Worm (Caenorhabditis elegans): Measurements from ENCODE around the gene npr-42.
A peak's percentile ranks its signal among the peaks of the same experiment; 100 is the strongest.

The npr-42 gene

DNA sequence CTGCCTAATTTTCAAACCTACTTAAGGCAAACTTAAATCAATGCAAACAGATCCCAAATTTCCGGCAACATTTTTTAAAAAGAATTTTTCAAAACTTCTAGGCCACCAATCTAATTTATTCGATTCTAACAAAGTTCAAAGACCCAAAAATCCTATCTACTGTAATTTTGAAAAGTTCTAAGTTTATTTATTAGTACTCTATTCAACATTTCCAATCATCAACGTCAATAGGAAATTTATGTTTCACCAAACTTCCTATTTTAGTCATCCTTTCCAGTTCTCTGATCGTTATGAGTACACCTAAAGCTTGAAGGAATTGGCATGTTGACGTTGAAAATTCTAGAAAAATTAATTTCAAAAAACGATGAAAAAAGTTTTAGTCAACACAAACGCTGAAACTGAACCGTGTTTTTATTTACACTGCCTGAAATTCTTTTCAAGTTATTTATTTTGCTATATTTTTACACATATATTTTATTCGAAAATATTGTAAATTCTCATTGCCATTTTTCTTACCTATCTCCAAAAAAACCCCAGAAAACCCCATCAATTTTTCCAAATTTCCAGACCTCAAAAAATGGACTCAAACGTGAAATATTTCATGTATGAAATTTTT, at the start of gene npr-42:
npr-42 (plus strand) TSS at position 566 of the 616 bp plus-strand sequence.
- TF ChIP-seq nhr-77 (tag; optimal IDR thresholded peaks at IDR 0.05) (no peak), ama-1 (optimal IDR thresholded peaks at IDR 0.05) (no peak), mef-2 (tag; optimal IDR thresholded peaks at IDR 0.05) (no peak), snu-23 (GFP tag; optimal IDR thresholded peaks at IDR 0.05) (no peak), hpl-2 (GFP tag; optimal IDR thresholded peaks at IDR 0.05) (no peak), nhr-85 (tag) (no peak)

DNA sequence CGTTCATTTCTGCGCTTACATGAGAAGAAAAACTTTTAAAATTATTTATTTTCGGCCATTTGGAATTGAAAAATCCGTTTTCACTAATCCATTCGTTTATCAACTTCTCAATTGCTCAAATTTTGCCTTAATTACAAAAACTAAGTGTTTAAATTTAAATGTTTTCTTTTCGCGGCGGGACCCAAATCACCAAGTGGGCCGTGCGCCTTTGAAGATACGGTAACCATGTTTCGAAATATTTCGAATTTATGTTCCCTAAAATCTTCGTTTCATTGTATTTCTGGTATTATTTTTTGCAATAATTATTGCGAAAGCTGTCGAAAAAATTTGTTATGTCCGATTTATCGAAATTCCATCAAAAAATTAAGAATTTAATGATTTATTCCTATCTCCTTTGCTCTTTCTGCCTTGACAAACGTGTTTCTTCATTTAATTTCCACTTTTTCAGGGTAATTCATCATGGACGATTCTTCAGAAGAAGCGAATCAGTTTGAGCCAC, 49.4 kb upstream of the npr-42 start, which contains the start of gene C16A11.4:
C16A11.4 (plus strand) TSS at position 449 of the 499 bp plus-strand sequence.
- no peak for TF ChIP-seq unc-98 (GFP tag; IDR thresholded peaks at IDR 0.05)
- no peak for TF ChIP-seq nhr-19 (GFP tag; conservative IDR thresholded peaks at IDR 0.05)
- no peak for TF ChIP-seq ceh-88 (GFP tag; IDR thresholded peaks at IDR 0.05)

DNA sequence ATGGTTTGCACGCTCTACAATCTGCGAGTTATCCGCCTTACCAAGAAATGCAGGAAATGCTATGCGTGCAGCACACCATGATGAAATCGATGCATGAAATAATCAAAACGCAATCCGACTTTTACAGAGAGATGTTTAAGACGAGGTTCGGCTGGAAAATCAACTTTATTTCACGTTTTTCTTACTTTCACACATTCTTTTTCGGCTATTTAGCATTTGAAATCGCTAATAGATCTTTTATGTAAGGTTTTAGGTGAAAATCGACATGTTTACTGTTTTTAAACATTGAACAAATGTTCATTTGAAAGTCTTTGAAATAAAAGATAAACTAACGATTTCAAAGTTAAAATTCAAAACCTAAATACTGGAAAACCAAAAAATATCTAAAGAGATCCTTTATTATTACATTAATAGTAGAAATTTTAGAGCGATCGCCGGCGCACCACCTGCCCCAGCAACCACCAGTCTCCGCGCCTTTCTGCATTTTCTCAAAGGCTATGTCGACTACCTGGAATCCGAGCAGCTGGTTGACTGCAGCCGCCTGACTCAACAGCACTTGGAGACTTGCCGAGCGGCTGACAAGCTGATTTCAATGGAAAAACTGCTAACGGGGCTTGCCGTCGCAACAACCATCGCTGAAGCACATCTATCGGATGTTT, 47.8 kb upstream of the npr-42 start:
- no peak for TF ChIP-seq unc-86 (tag; optimal IDR thresholded peaks at IDR 0.05)
- TF ChIP-seq nhr-20 (tag; optimal IDR thresholded peaks at IDR 0.05): no peak
- TF ChIP-seq sox-4 (tag; optimal IDR thresholded peaks at IDR 0.05): no peak
- TF ChIP-seq efl-1 (optimal IDR thresholded peaks at IDR 0.05): no peak
- TF ChIP-seq efl-1 (GFP tag; optimal IDR thresholded peaks at IDR 0.05 in 1 of 2): peak in 1 of 2 experiments; percentile 72
- no peak for TF ChIP-seq tbx-2 (tag; optimal IDR thresholded peaks at IDR 0.05)
- no peak for TF ChIP-seq rnt-1 (tag; optimal IDR thresholded peaks at IDR 0.05)
- TF ChIP-seq ztf-4 (tag; optimal IDR thresholded peaks at IDR 0.05): no peak
- no peak for TF ChIP-seq unc-62 (GFP tag; optimal IDR thresholded peaks at IDR 0.05)

DNA sequence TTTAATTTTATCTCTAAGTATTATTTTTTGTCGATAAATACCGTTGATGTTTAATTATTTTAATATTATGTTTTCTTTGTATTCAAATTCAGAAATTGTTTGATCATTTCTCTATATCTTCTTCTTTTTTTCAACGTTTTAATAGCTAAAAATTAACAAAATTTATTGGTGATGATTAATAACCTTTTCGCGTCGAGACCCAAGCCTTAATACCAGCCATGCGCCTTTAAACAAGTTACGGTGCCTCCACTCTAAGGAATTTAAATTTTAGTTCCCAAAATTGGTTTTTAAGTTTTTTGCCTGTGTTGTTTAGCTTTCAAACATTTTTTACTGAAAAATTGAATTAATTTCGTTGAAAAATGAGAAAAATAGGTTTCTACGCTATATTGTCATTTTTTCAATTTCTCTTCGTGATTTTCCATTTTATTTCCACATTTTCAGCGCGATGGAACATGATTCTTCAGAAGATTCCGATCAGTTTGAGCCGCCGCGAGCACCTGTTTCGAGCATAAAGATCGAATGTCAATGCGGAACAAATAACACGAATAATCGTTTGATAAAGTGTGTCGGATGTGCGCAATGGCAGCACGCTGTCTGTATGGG, 46.8 kb upstream of the npr-42 start, which contains the start of gene C16A11.3:
C16A11.3 (plus strand) TSS at position 440 of the 603 bp plus-strand sequence.
- TF ChIP-seq ceh-63 (GFP tag; optimal IDR thresholded peaks at IDR 0.05): no peak
- no peak for TF ChIP-seq unc-98 (GFP tag; IDR thresholded peaks at IDR 0.05)
- no peak for TF ChIP-seq fkh-4 (tag; optimal IDR thresholded peaks at IDR 0.05; ENCODE audit: borderline replicate concordance)
- TF ChIP-seq grh-1 (GFP tag; IDR thresholded peaks at IDR 0.05): no peak
- TF ChIP-seq ceh-90 (tag; optimal IDR thresholded peaks at IDR 0.05): no peak
- TF ChIP-seq ztf-11 (tag; optimal IDR thresholded peaks at IDR 0.05): no peak
- no peak for TF ChIP-seq nhr-90 (tag; optimal IDR thresholded peaks at IDR 0.05; ENCODE audit: poor library complexity)
- TF ChIP-seq lsy-2 (tag; optimal IDR thresholded peaks at IDR 0.05): no peak
- TF ChIP-seq lir-3 (tag; optimal IDR thresholded peaks at IDR 0.05; ENCODE audit: poor library complexity): no peak
- TF ChIP-seq fkh-10 (GFP tag; optimal IDR thresholded peaks at IDR 0.05): no peak
- no peak for TF ChIP-seq lin-15B (tag; optimal IDR thresholded peaks at IDR 0.05)
- no peak for TF ChIP-seq ces-1 (GFP tag; optimal IDR thresholded peaks at IDR 0.05)
- TF ChIP-seq nhr-71 (tag; optimal IDR thresholded peaks at IDR 0.05): no peak
- no peak for TF ChIP-seq ama-1 (optimal IDR thresholded peaks at IDR 0.05)
- TF ChIP-seq elt-3 (tag; optimal IDR thresholded peaks at IDR 0.05): no peak
- no peak for TF ChIP-seq alr-1 (tag; optimal IDR thresholded peaks at IDR 0.05; ENCODE audit: borderline replicate concordance)
- no peak for TF ChIP-seq swsn-7 (tag; optimal IDR thresholded peaks at IDR 0.05)
- no peak for TF ChIP-seq hlh-17 (GFP tag; optimal IDR thresholded peaks at IDR 0.05; ENCODE audit: borderline replicate concordance)
- no peak for TF ChIP-seq nhr-11 (tag; optimal IDR thresholded peaks at IDR 0.05)
